Worm (Caenorhabditis elegans): ENCODE measurements around the gene ham-3.

- TF ChIP-seq ama-1 (optimal IDR thresholded peaks at IDR 0.05) (no peak), ama-1 (GFP tag; optimal IDR thresholded peaks at IDR 0.05) (no peak), ceh-100 (GFP tag; IDR thresholded peaks at IDR 0.05) (no peak), mes-4 (tag; optimal IDR thresholded peaks at IDR 0.05) (no peak), egrh-3 (GFP tag; IDR thresholded peaks at IDR 0.05) (no peak)
These were observed 5.9 kb upstream of the ham-3 start, which contains the start of the genes ZK1128.1 and mett-10 for ce11 chrIII:10114662-10115061.

Measured in whole organism, young adult.